Fruit fly (Drosophila melanogaster): ENCODE results near the gene CG6230.

The CG6230 gene

dm6 chr2L:11075114-11075513 is 45.0 kb downstream of the CG6230 start, which contains the start of gene CG43725:
Gene CG43725 (plus strand): TSS chr2L:11075513.
- TF ChIP-seq foxo (GFP tag; optimal IDR thresholded peaks at IDR 0.05) (no peak), GATAd (GFP tag; optimal IDR thresholded peaks at IDR 0.05) (no peak), Dfd (GFP tag; optimal IDR thresholded peaks at IDR 0.05) (no peak), dl (GFP tag; optimal IDR thresholded peaks at IDR 0.05; ENCODE audit: insufficient read depth in 1 of 2, partially characterized antibody in 2 of 2) (no peak), brk (GFP tag; optimal IDR thresholded peaks at IDR 0.05) (no peak), Dif (GFP tag; optimal IDR thresholded peaks at IDR 0.05; ENCODE audit: partially characterized antibody) (no peak), Vsx2 (GFP tag; optimal IDR thresholded peaks at IDR 0.05; ENCODE audit: partially characterized antibody) (no peak), Rel (GFP tag; optimal IDR thresholded peaks at IDR 0.05) (no peak), Rel (tag; optimal IDR thresholded peaks at IDR 0.05) (no peak), Myc (optimal IDR thresholded peaks at IDR 0.05) (no peak), Hr78 (GFP tag; optimal IDR thresholded peaks at IDR 0.05) (no peak), psq (GFP tag; optimal IDR thresholded peaks at IDR 0.05) (no peak), Sp1 (GFP tag; optimal IDR thresholded peaks at IDR 0.05) (no peak), sv (GFP tag; optimal IDR thresholded peaks at IDR 0.05) (no peak), CG9705 (GFP tag; optimal IDR thresholded peaks at IDR 0.05) (no peak), woc (GFP tag; optimal IDR thresholded peaks at IDR 0.05) (no peak), dmrt93B (GFP tag; optimal IDR thresholded peaks at IDR 0.05) (no peak)

DNA sequence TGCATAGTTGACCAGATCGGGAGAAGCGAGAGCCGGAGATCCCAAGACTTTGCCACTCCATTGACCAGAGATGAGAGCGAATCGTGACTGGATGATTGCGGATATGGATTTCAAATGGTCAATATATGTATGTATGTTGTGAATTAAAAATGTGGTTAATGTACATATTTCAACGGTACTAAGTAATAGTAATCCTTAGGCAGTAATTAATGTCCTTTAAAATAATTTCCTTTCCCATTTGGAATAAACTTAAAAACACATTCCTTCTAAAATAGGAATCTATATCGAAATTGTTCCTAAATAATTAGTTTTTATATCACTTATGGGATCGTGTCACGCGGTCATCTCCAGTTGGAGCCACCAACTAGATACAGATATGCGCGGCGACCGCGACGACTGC is 46.2 kb downstream of the CG6230 start:
- peak; percentile 34 for TF ChIP-seq ey (GFP tag; optimal IDR thresholded peaks at IDR 0.05)
- peak in 1 of 2 experiments; percentile 6 for TF ChIP-seq foxo (GFP tag; optimal IDR thresholded peaks at IDR 0.05)
- no peak for TF ChIP-seq Abd-B (GFP tag; optimal IDR thresholded peaks at IDR 0.05)
- peak; percentile 6 for TF ChIP-seq h (GFP tag; optimal IDR thresholded peaks at IDR 0.05)
- TF ChIP-seq br (GFP tag; optimal IDR thresholded peaks at IDR 0.05): peak; percentile 9
- TF ChIP-seq Sp1 (GFP tag; optimal IDR thresholded peaks at IDR 0.05): peak; percentile 42
- peak; percentile 32 for TF ChIP-seq OdsH (GFP tag; optimal IDR thresholded peaks at IDR 0.05)
- TF ChIP-seq HLH106 (tag; optimal IDR thresholded peaks at IDR 0.05): no peak
- no peak for TF ChIP-seq Hnf4 (GFP tag; optimal IDR thresholded peaks at IDR 0.05)
- peak; percentile 24 for TF ChIP-seq rgr (GFP tag; optimal IDR thresholded peaks at IDR 0.05)

DNA sequence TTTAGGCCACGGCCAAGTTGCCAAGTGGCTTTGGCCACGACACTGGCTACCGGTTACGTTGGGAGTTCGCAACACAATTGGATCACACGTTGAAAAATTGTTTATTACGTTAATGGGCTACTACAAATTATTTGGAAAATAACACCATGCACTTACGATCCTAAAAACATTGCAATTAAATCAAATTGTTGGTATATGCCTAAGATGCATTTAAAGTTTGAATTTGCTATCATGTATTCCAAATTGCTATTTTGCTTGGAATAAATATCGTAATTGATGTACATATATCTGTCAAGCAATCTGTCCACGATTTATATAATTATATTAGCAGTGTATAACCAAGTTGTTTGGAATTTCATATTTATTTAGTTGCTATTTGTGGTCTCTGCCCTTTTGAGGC is 47.2 kb downstream of the CG6230 start:
- no peak for TF ChIP-seq sage (GFP tag; optimal IDR thresholded peaks at IDR 0.05)
- TF ChIP-seq Hr83 (GFP tag; optimal IDR thresholded peaks at IDR 0.05; ENCODE audit: poor library complexity, severe bottlenecking): no peak
- no peak for TF ChIP-seq h (GFP tag; optimal IDR thresholded peaks at IDR 0.05)
- TF ChIP-seq sv (GFP tag; optimal IDR thresholded peaks at IDR 0.05): no peak
- no peak for TF ChIP-seq Vsx2 (GFP tag; optimal IDR thresholded peaks at IDR 0.05; ENCODE audit: partially characterized antibody)
- TF ChIP-seq dsf (GFP tag; optimal IDR thresholded peaks at IDR 0.05; ENCODE audit: borderline replicate concordance): no peak
- TF ChIP-seq N (GFP tag; optimal IDR thresholded peaks at IDR 0.05): no peak
- no peak for TF ChIP-seq Jra (GFP tag; optimal IDR thresholded peaks at IDR 0.05)
- TF ChIP-seq woc (GFP tag; optimal IDR thresholded peaks at IDR 0.05): no peak
- TF ChIP-seq CG32264 (GFP tag; optimal IDR thresholded peaks at IDR 0.05): no peak
- TF ChIP-seq Rel (GFP tag; optimal IDR thresholded peaks at IDR 0.05): no peak
- no peak for TF ChIP-seq Rel (tag; optimal IDR thresholded peaks at IDR 0.05)
- no peak for TF ChIP-seq Abd-B (GFP tag; optimal IDR thresholded peaks at IDR 0.05)
- TF ChIP-seq jim (GFP tag; optimal IDR thresholded peaks at IDR 0.05): no peak
- TF ChIP-seq Dif (GFP tag; optimal IDR thresholded peaks at IDR 0.05; ENCODE audit: partially characterized antibody): no peak
- no peak for TF ChIP-seq ey (GFP tag; optimal IDR thresholded peaks at IDR 0.05)
- TF ChIP-seq GATAd (GFP tag; optimal IDR thresholded peaks at IDR 0.05): no peak
- TF ChIP-seq Hnf4 (GFP tag; optimal IDR thresholded peaks at IDR 0.05): no peak
- no peak for TF ChIP-seq psq (GFP tag; optimal IDR thresholded peaks at IDR 0.05)
- TF ChIP-seq lola (GFP tag; optimal IDR thresholded peaks at IDR 0.05): no peak

- TF ChIP-seq ey (GFP tag; optimal IDR thresholded peaks at IDR 0.05) (peak; percentile 84), woc (GFP tag; optimal IDR thresholded peaks at IDR 0.05) (peak; percentile 88), Jra (GFP tag; optimal IDR thresholded peaks at IDR 0.05) (no peak), fru (GFP tag; optimal IDR thresholded peaks at IDR 0.05) (peak; percentile 79), OdsH (GFP tag; optimal IDR thresholded peaks at IDR 0.05) (peak; percentile 70), Dif (GFP tag; optimal IDR thresholded peaks at IDR 0.05; ENCODE audit: partially characterized antibody) (no peak), HLH106 (tag; optimal IDR thresholded peaks at IDR 0.05) (peak; percentile 65), usp (GFP tag; optimal IDR thresholded peaks at IDR 0.05) (no peak), Rel (GFP tag; optimal IDR thresholded peaks at IDR 0.05) (no peak), Rel (tag; optimal IDR thresholded peaks at IDR 0.05) (no peak), h (GFP tag; optimal IDR thresholded peaks at IDR 0.05) (peak; percentile 85), GATAd (GFP tag; optimal IDR thresholded peaks at IDR 0.05) (no peak), CG32264 (GFP tag; optimal IDR thresholded peaks at IDR 0.05) (no peak), Hr83 (GFP tag; optimal IDR thresholded peaks at IDR 0.05; ENCODE audit: poor library complexity, severe bottlenecking) (no peak), dmrt93B (GFP tag; optimal IDR thresholded peaks at IDR 0.05) (peak; percentile 48), Vsx2 (GFP tag; optimal IDR thresholded peaks at IDR 0.05; ENCODE audit: partially characterized antibody) (no peak), Hr78 (GFP tag; optimal IDR thresholded peaks at IDR 0.05) (no peak), Abd-B (GFP tag; optimal IDR thresholded peaks at IDR 0.05) (no peak), dl (GFP tag; optimal IDR thresholded peaks at IDR 0.05; ENCODE audit: insufficient read depth in 1 of 2, partially characterized antibody in 2 of 2) (no peak), pan (optimal IDR thresholded peaks at IDR 0.05) (no peak), sage (GFP tag; optimal IDR thresholded peaks at IDR 0.05) (peak; percentile 47), br (GFP tag; optimal IDR thresholded peaks at IDR 0.05) (peak; percentile 80), Hnf4 (GFP tag; optimal IDR thresholded peaks at IDR 0.05) (peak; percentile 64), psq (GFP tag; optimal IDR thresholded peaks at IDR 0.05) (peak; percentile 74), CrebA (GFP tag; optimal IDR thresholded peaks at IDR 0.05; ENCODE audit: borderline replicate concordance) (peak; percentile 20), brk (GFP tag; optimal IDR thresholded peaks at IDR 0.05) (no peak), rgr (GFP tag; optimal IDR thresholded peaks at IDR 0.05) (peak; percentile 73), dsf (GFP tag; optimal IDR thresholded peaks at IDR 0.05; ENCODE audit: borderline replicate concordance) (no peak), foxo (GFP tag; optimal IDR thresholded peaks at IDR 0.05) (peak in 1 of 2 experiments; percentile 75), Myc (optimal IDR thresholded peaks at IDR 0.05) (no peak), Sp1 (GFP tag; optimal IDR thresholded peaks at IDR 0.05) (peak; percentile 69), jim (GFP tag; optimal IDR thresholded peaks at IDR 0.05) (no peak), Dfd (GFP tag; optimal IDR thresholded peaks at IDR 0.05) (no peak)
Measured at dm6 chr2L:11072250-11072649, 47.9 kb downstream of the CG6230 start.
